Fruit fly (Drosophila melanogaster) whole organism, embryonic: Measurements from ENCODE around the gene CG43610.

Source experiments
- B-H2 ChIP-seq: fragments of 200-800 bp; sonication (Bioruptor generic); optimal IDR thresholded peaks from 2 replicates; lab custom pipeline; 2018; ENCODE audit warnings: missing biosample characterization, mild to moderate bottlenecking, missing genetic modification characterization
- Bteb2 ChIP-seq: fragments of 200-800 bp; sonication (Bioruptor generic); optimal IDR thresholded peaks from 2 replicates; lab custom pipeline; 2016; ENCODE audit warnings: missing biosample characterization, missing genetic modification characterization
- CG10209 ChIP-seq: fragments of 200-800 bp; sonication (Bioruptor generic); optimal IDR thresholded peaks from 3 replicates; lab custom pipeline; 2017; ENCODE audit warnings: missing biosample characterization, mild to moderate bottlenecking, missing genetic modification characterization, missing genetic modification reagents
- CG10366 ChIP-seq: fragments of 200-800 bp; sonication (Bioruptor generic); IDR thresholded peaks from 2 replicates; pipeline ENCODE4 v1.3.6; 2022; ENCODE audit warnings: missing biosample characterization, missing genetic modification characterization
- CG11398 ChIP-seq: fragments of 200-800 bp; sonication (Bioruptor generic); optimal IDR thresholded peaks from 2 replicates; lab custom pipeline; 2016; ENCODE audit warnings: missing biosample characterization, missing genetic modification characterization
- CG12104 ChIP-seq: fragments of 200-800 bp; sonication (Bioruptor generic); optimal IDR thresholded peaks from 3 replicates; lab custom pipeline; 2016; ENCODE audit warnings: missing biosample characterization, missing genetic modification characterization
- CG12155 ChIP-seq: fragments of 200-800 bp; sonication (Bioruptor generic); optimal IDR thresholded peaks from 3 replicates; lab custom pipeline; 2016; ENCODE audit warnings: missing biosample characterization, missing genetic modification characterization
- CG1603 ChIP-seq: fragments of 200-800 bp; sonication (Bioruptor generic); optimal IDR thresholded peaks from 2 replicates; lab custom pipeline; 2019; ENCODE audit warnings: missing biosample characterization, mild to moderate bottlenecking, missing genetic modification characterization, moderate library complexity
- CG16779 ChIP-seq: fragments of 200-800 bp; sonication (Bioruptor generic); IDR thresholded peaks from 2 replicates; pipeline ENCODE4 v1.3.6; 2022; ENCODE audit warnings: missing biosample characterization, missing genetic modification characterization
- CG17328 ChIP-seq: fragments of 200-800 bp; sonication (Bioruptor generic); IDR thresholded peaks from 2 replicates; pipeline ENCODE4 v1.3.6; 2022; ENCODE audit warnings: missing biosample characterization, missing genetic modification characterization
- CG17568 ChIP-seq: fragments of 200-800 bp; sonication (Bioruptor generic); optimal IDR thresholded peaks from 2 replicates; lab custom pipeline; 2018; ENCODE audit warnings: missing biosample characterization, mild to moderate bottlenecking, missing genetic modification characterization, moderate library complexity
- CG4730 ChIP-seq: fragments of 200-800 bp; sonication (Bioruptor generic); IDR thresholded peaks from 2 replicates; pipeline ENCODE4 v1.3.6; 2022; ENCODE audit warnings: missing biosample characterization, missing genetic modification characterization
- CG6791 ChIP-seq: fragments of 200-800 bp; sonication (Bioruptor generic); IDR thresholded peaks from 3 replicates; pipeline ENCODE4 v1.3.6; 2022; ENCODE audit warnings: missing biosample characterization, missing genetic modification characterization; ENCODE audit not compliant: partially characterized antibody
- CG8281 ChIP-seq: fragments of 200-800 bp; sonication (Bioruptor generic); optimal IDR thresholded peaks from 2 replicates; lab custom pipeline; 2018; ENCODE audit warnings: missing biosample characterization, mild to moderate bottlenecking, missing genetic modification characterization, moderate library complexity
- CG8478 ChIP-seq: fragments of >200 bp; optimal IDR thresholded peaks from 2 replicates; lab custom pipeline; 2018
- CG8765 ChIP-seq: fragments of 200-800 bp; sonication (Bioruptor generic); IDR thresholded peaks from 2 replicates; pipeline ENCODE4 v1.3.6; 2022; ENCODE audit warnings: missing biosample characterization, missing genetic modification characterization
- CkIIα-i1 ChIP-seq: fragments of 200-800 bp; sonication (Bioruptor generic); IDR thresholded peaks from 2 replicates; pipeline ENCODE4 v1.3.6; 2022; ENCODE audit warnings: missing biosample characterization, missing genetic modification characterization
- D ChIP-seq, 2 experiments: fragments of 200-800 bp in 1 of 2; fragments of >200 bp in 1 of 2; sonication (Bioruptor generic) in 1 of 2; optimal IDR thresholded peaks; 2 replicates in 1 of 2; 3 replicates in 1 of 2; lab custom pipeline; 2017; ENCODE audit warnings: mild to moderate bottlenecking in 1 of 2, missing biosample characterization in 1 of 2, missing genetic modification characterization in 1 of 2, missing genetic modification reagents in 1 of 2
- Doc2 ChIP-seq: fragments of 200-800 bp; sonication (Bioruptor generic); IDR thresholded peaks from 2 replicates; pipeline ENCODE4 v1.3.6; 2022; ENCODE audit warnings: missing biosample characterization, missing genetic modification characterization
- Eip74EF ChIP-seq, 2 experiments: fragments of 200-800 bp in 1 of 2; fragments of >200 bp in 1 of 2; sonication (Bioruptor generic) in 1 of 2; optimal IDR thresholded peaks; 2 replicates each; lab custom pipeline; 2017 to 2019; ENCODE audit warnings: missing biosample characterization in 2 of 2, missing genetic modification characterization in 2 of 2, mild to moderate bottlenecking in 1 of 2, moderate library complexity in 1 of 2
- Fer1 ChIP-seq: fragments of 200-800 bp; sonication (Bioruptor generic); optimal IDR thresholded peaks from 2 replicates; lab custom pipeline; 2017; ENCODE audit warnings: missing biosample characterization, mild to moderate bottlenecking, missing genetic modification characterization
- Fer2 ChIP-seq: fragments of 200-800 bp; sonication (Bioruptor generic); optimal IDR thresholded peaks from 2 replicates; lab custom pipeline; 2018; ENCODE audit warnings: missing biosample characterization, mild to moderate bottlenecking, missing genetic modification characterization, moderate library complexity
- HmgD ChIP-seq: fragments of 200-800 bp; sonication (Bioruptor generic); optimal IDR thresholded peaks from 3 replicates; lab custom pipeline; 2016; ENCODE audit warnings: missing biosample characterization, missing genetic modification characterization
- MTF-1 ChIP-seq: fragments of 200-800 bp; sonication (Bioruptor generic); optimal IDR thresholded peaks from 2 replicates; lab custom pipeline; 2018; ENCODE audit warnings: missing biosample characterization, mild to moderate bottlenecking, missing genetic modification characterization, borderline replicate concordance
- Mes4 ChIP-seq: fragments of 200-800 bp; sonication (Bioruptor generic); optimal IDR thresholded peaks from 2 replicates; lab custom pipeline; 2016; ENCODE audit warnings: missing biosample characterization, missing genetic modification characterization
- Myb ChIP-seq: fragments of 200-800 bp; sonication (Bioruptor generic); optimal IDR thresholded peaks from 2 replicates; lab custom pipeline; 2016; ENCODE audit warnings: missing biosample characterization, missing genetic modification characterization
- NC2α ChIP-seq: fragments of 200-800 bp; sonication (Bioruptor generic); optimal IDR thresholded peaks from 2 replicates; lab custom pipeline; 2016; ENCODE audit warnings: missing biosample characterization, missing genetic modification characterization
- Nf-YA ChIP-seq: fragments of 200-800 bp; sonication (Bioruptor generic); IDR thresholded peaks from 2 replicates; pipeline ENCODE4 v1.3.6; 2022; ENCODE audit warnings: missing biosample characterization, missing genetic modification characterization
- Optix ChIP-seq: fragments of 200-800 bp; sonication (Bioruptor generic); IDR thresholded peaks from 3 replicates; pipeline ENCODE4 v1.3.6; 2022; ENCODE audit warnings: missing biosample characterization, missing genetic modification characterization
- PHDP ChIP-seq: fragments of 200-800 bp; sonication (Bioruptor generic); optimal IDR thresholded peaks from 3 replicates; lab custom pipeline; 2018; ENCODE audit warnings: missing biosample characterization, mild to moderate bottlenecking, missing genetic modification characterization, moderate library complexity
- Scr ChIP-seq: fragments of 200-800 bp; sonication (Bioruptor generic); IDR thresholded peaks from 2 replicates; pipeline ENCODE4 v1.3.6; 2022; ENCODE audit warnings: missing biosample characterization, missing genetic modification characterization; ENCODE audit not compliant: partially characterized antibody
- Xbp1 ChIP-seq: fragments of 200-800 bp; sonication (Bioruptor generic); optimal IDR thresholded peaks from 3 replicates; lab custom pipeline; 2016; ENCODE audit warnings: missing biosample characterization, mild to moderate bottlenecking, missing genetic modification characterization
- al ChIP-seq: fragments of 200-800 bp; sonication (Bioruptor generic); IDR thresholded peaks from 2 replicates; pipeline ENCODE4 v1.3.6; 2022; ENCODE audit warnings: missing biosample characterization, missing genetic modification characterization
- ap ChIP-seq: fragments of 200-800 bp; sonication (Bioruptor generic); IDR thresholded peaks from 2 replicates; pipeline ENCODE4 v1.3.6; 2022; ENCODE audit warnings: missing biosample characterization, missing genetic modification characterization
- bigmax ChIP-seq: fragments of 200-800 bp; sonication (Bioruptor generic); optimal IDR thresholded peaks from 2 replicates; lab custom pipeline; 2018; ENCODE audit warnings: missing biosample characterization, mild to moderate bottlenecking, missing genetic modification characterization
- br ChIP-seq: fragments of >200 bp; optimal IDR thresholded peaks from 2 replicates; lab custom pipeline; 2017
- cg ChIP-seq: fragments of 200-800 bp; sonication (Bioruptor generic); optimal IDR thresholded peaks from 3 replicates; lab custom pipeline; 2019; ENCODE audit warnings: missing biosample characterization, mild to moderate bottlenecking, missing genetic modification characterization, moderate library complexity
- fd96Cb ChIP-seq: fragments of 200-800 bp; sonication (Bioruptor generic); optimal IDR thresholded peaks from 2 replicates; lab custom pipeline; 2018; ENCODE audit warnings: missing biosample characterization, mild to moderate bottlenecking, missing genetic modification characterization, moderate library complexity
- gce ChIP-seq: fragments of 200-800 bp; sonication (Bioruptor generic); IDR thresholded peaks from 3 replicates; pipeline ENCODE4 v1.3.6; 2022; ENCODE audit warnings: missing biosample characterization, missing genetic modification characterization
- her ChIP-seq: fragments of 200-800 bp; sonication (Bioruptor generic); optimal IDR thresholded peaks from 2 replicates; lab custom pipeline; 2016; ENCODE audit warnings: missing biosample characterization, missing genetic modification characterization
- jing ChIP-seq: fragments of 200-800 bp; sonication (Bioruptor generic); optimal IDR thresholded peaks from 2 replicates; lab custom pipeline; 2018; ENCODE audit warnings: missing biosample characterization, mild to moderate bottlenecking, missing genetic modification characterization
- kni ChIP-seq: fragments of 200-800 bp; sonication (Bioruptor generic); optimal IDR thresholded peaks from 3 replicates; lab custom pipeline; 2017; ENCODE audit warnings: mild to moderate bottlenecking, missing biosample characterization, missing genetic modification reagents, missing genetic modification characterization
- lola ChIP-seq, 3 experiments: fragments of >200 bp in 2 of 3; fragments of 200-800 bp in 1 of 3; sonication (Bioruptor generic) in 1 of 3; optimal IDR thresholded peaks; 2 replicates each; lab custom pipeline; 2017 to 2019; ENCODE audit warnings: missing biosample characterization in 3 of 3, missing genetic modification characterization in 3 of 3, mild to moderate bottlenecking in 1 of 3, moderate library complexity in 1 of 3
- pum ChIP-seq: fragments of 200-800 bp; sonication (Bioruptor generic); optimal IDR thresholded peaks from 2 replicates; lab custom pipeline; 2016; ENCODE audit warnings: missing biosample characterization, missing genetic modification characterization
- ro ChIP-seq: fragments of 200-800 bp; sonication (Bioruptor generic); IDR thresholded peaks from 2 replicates; pipeline ENCODE4 v1.3.6; 2022; ENCODE audit warnings: missing biosample characterization, missing genetic modification characterization
- salm ChIP-seq: fragments of 200-800 bp; sonication (Bioruptor generic); optimal IDR thresholded peaks from 2 replicates; lab custom pipeline; 2018; ENCODE audit warnings: missing biosample characterization, mild to moderate bottlenecking, missing genetic modification characterization
- schlank ChIP-seq: fragments of 200-800 bp; sonication (Bioruptor generic); optimal IDR thresholded peaks from 2 replicates; lab custom pipeline; 2018; ENCODE audit warnings: missing biosample characterization, mild to moderate bottlenecking, missing genetic modification characterization
- tll ChIP-seq, 2 experiments: fragments of 200-800 bp in 1 of 2; fragments of >200 bp in 1 of 2; sonication (Bioruptor generic) in 1 of 2; optimal IDR thresholded peaks; 2 replicates each; lab custom pipeline; 2017 to 2019; ENCODE audit warnings: missing biosample characterization in 2 of 2, missing genetic modification characterization in 2 of 2, mild to moderate bottlenecking in 1 of 2, moderate library complexity in 1 of 2
- toy ChIP-seq: fragments of 200-800 bp; sonication (Bioruptor generic); IDR thresholded peaks from 2 replicates; pipeline ENCODE4 v1.3.6; 2022; ENCODE audit warnings: missing biosample characterization, missing genetic modification characterization
- wdn ChIP-seq: fragments of 200-800 bp; sonication (Bioruptor generic); IDR thresholded peaks from 2 replicates; pipeline ENCODE4 v1.3.6; 2022; ENCODE audit warnings: missing biosample characterization, missing genetic modification characterization
- zfh2 ChIP-seq: fragments of 200-800 bp; sonication (Bioruptor generic); optimal IDR thresholded peaks from 2 replicates; lab custom pipeline; 2016; ENCODE audit warnings: missing biosample characterization, missing genetic modification characterization

Gene CG43610

DNA sequence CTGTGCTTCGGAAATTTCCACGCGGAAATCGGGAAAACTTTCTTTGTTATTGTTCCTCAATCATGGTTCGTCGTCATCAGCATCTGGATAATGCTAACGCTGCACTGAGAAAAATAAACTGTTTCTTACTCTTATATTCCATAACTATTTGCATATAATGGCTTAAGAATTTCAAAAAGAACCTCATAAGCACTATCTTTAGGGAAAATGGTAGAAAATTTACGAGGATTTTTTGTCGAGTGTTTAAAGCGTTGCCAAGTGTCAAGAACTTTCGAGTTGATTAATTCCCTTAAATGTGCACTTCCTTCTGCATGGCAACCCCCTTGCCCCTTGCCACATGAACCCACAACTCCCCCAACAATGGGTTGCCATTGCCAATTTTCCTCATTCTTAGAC lies 11.0 kb upstream of the CG43610 start (continued):
- peak; percentile 69 for TF ChIP-seq CG1603
- TF ChIP-seq CG6791 (GFP tag; lab: Robert Waterston, UW): no peak
- peak; percentile 6 for TF ChIP-seq CG12155 (GFP tag; lab: Kevin White, UChicago)
- TF ChIP-seq cg (GFP tag; lab: Kevin White, UChicago): no peak
- TF ChIP-seq Fer1: no peak
- TF ChIP-seq salm (tag; lab: Kevin White, UChicago): peak; percentile 41
- TF ChIP-seq lola (GFP tag; optimal IDR thresholded peaks at IDR 0.05; lab: Kevin White, UChicago): peak in 1 of 3 experiments; percentile 42
- TF ChIP-seq CG17328 (GFP tag; lab: Robert Waterston, UW): peak; percentile 59
- no peak for TF ChIP-seq MTF-1 (GFP tag; lab: Kevin White, UChicago)
- TF ChIP-seq D (optimal IDR thresholded peaks at IDR 0.05; lab: Kevin White, UChicago): no peak
- peak; percentile 64 for TF ChIP-seq D (GFP tag; optimal IDR thresholded peaks at IDR 0.05; lab: Kevin White, UChicago)
- TF ChIP-seq her (GFP tag; lab: Kevin White, UChicago): peak; percentile 12
- TF ChIP-seq Myb (GFP tag; lab: Kevin White, UChicago): peak; percentile 20
- TF ChIP-seq PHDP: peak; percentile 71
- TF ChIP-seq CG8765 (GFP tag; lab: Robert Waterston, UW): no peak
- peak; percentile 27 for TF ChIP-seq zfh2
- no peak for TF ChIP-seq Optix (GFP tag; lab: Robert Waterston, UW)
- TF ChIP-seq ro (GFP tag; lab: Robert Waterston, UW): no peak
- TF ChIP-seq kni (GFP tag; lab: Kevin White, UChicago): no peak
- peak; percentile 48 for TF ChIP-seq NC2α (GFP tag; lab: Kevin White, UChicago)
- TF ChIP-seq br (lab: Kevin White, UChicago): no peak
- TF ChIP-seq CG17568: peak; percentile 39
- no peak for TF ChIP-seq Scr
- peak; percentile 46 for TF ChIP-seq CG10366 (GFP tag; lab: Robert Waterston, UW)
- no peak for TF ChIP-seq HmgD
- no peak; the same call in 1 of the 2 replicates for TF ChIP-seq ap
- TF ChIP-seq fd96Cb (tag; lab: Kevin White, UChicago): peak; percentile 76
- TF ChIP-seq Xbp1: peak; percentile 59
- TF ChIP-seq pum (GFP tag; lab: Kevin White, UChicago): peak; percentile 32
- no peak for TF ChIP-seq bigmax
- no peak for TF ChIP-seq Doc2 (GFP tag; lab: Robert Waterston, UW)
- TF ChIP-seq B-H2 (GFP tag; lab: Kevin White, UChicago): no peak
- TF ChIP-seq CG16779 (GFP tag; lab: Robert Waterston, UW): no peak
- no peak for TF ChIP-seq Nf-YA (GFP tag; lab: Robert Waterston, UW)
- no peak for TF ChIP-seq gce (GFP tag; lab: Robert Waterston, UW)
- TF ChIP-seq toy (GFP tag; lab: Robert Waterston, UW): no peak
- TF ChIP-seq Eip74EF (GFP tag; optimal IDR thresholded peaks at IDR 0.05; lab: Kevin White, UChicago): peak in 1 of 2 experiments; percentile 75
- no peak for TF ChIP-seq CG8478
- no peak for TF ChIP-seq schlank (tag; lab: Kevin White, UChicago)
- TF ChIP-seq CG11398 (GFP tag; lab: Kevin White, UChicago): peak; percentile 26
- no peak for TF ChIP-seq CG8281 (tag; lab: Kevin White, UChicago)
- peak; percentile 45 for TF ChIP-seq jing (GFP tag; lab: Kevin White, UChicago)
- peak; percentile 44 for TF ChIP-seq Mes4 (GFP tag; lab: Kevin White, UChicago)
- no peak for TF ChIP-seq Fer2 (tag; lab: Kevin White, UChicago)
- no peak for TF ChIP-seq Bteb2 (GFP tag; lab: Kevin White, UChicago)
- TF ChIP-seq al: no peak
- TF ChIP-seq CG4730 (GFP tag; lab: Robert Waterston, UW): no peak
- TF ChIP-seq CG12104 (GFP tag; lab: Kevin White, UChicago): peak; percentile 2
- peak; percentile 21 for TF ChIP-seq CG10209 (GFP tag; lab: Kevin White, UChicago)
- TF ChIP-seq tll (GFP tag; optimal IDR thresholded peaks at IDR 0.05; lab: Kevin White, UChicago): no peak
- no peak for TF ChIP-seq wdn (GFP tag; lab: Robert Waterston, UW)
- TF ChIP-seq CkIIα-i1 (GFP tag; lab: Robert Waterston, UW): no peak
